Worm (Caenorhabditis elegans) whole organism, L4/young adult: Measurements from ENCODE around the gene nep-6.

Experiments used
- W03F9.2 ChIP-seq: fragments of 150-350 bp; optimal IDR thresholded peaks from 2 replicates; lab custom pipeline; 2014; ENCODE audit warnings: missing biosample characterization, missing genetic modification characterization
- dao-5 ChIP-seq: sonication (generic microtip); optimal IDR thresholded peaks from 2 replicates; lab custom pipeline; 2016; ENCODE audit warnings: missing genotype, missing genetic modification characterization, moderate library complexity, missing compliant biosample characterization
- him-1 ChIP-seq: sonication (generic microtip); optimal IDR thresholded peaks from 2 replicates; lab custom pipeline; 2016; ENCODE audit warnings: missing genotype, missing genetic modification reagents, missing genetic modification characterization, missing compliant biosample characterization

nep-6 gene

ce11 chrII:3402854-3403253 lies 13.8 kb upstream of the nep-6 start, which contains the start of gene nep-10:
nep-10 (minus strand) TSS chrII:3402954.
- TF ChIP-seq dao-5 = no peak
- no peak for TF ChIP-seq W03F9.2 (tag; lab: Kevin White, UChicago)
- no peak for TF ChIP-seq him-1

DNA sequence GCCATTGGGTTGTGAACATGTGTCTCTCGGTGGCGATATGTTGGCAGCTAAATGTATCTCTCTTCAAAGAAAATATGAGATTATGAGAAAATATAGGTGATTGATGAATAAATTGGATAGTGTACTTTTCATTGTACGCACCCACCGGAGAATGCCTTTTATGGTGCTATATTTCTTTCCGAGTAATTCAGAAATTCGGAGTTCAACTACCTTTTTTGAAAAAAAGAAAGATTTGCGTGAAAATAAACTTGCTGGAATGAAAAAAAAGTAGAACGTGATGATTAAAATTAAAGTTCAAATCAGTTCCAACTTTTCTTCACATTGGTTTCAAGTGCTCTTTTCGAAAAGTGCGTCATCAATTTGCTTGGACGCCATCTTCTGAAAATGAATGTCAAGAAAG lies 13.1 kb upstream of the nep-6 start, which contains the start of gene nep-8:
Gene nep-8, plus strand, starts transcription at position 301 of the 400 bp plus-strand sequence.
- TF ChIP-seq dao-5 = no peak
- no peak for TF ChIP-seq him-1
- no peak for TF ChIP-seq W03F9.2 (tag; lab: Kevin White, UChicago)

- no peak for TF ChIP-seq dao-5
- TF ChIP-seq W03F9.2 (tag; lab: Kevin White, UChicago) = no peak
- TF ChIP-seq him-1 = no peak
These were observed 2.2 kb upstream of the nep-6 start, which contains the start of the genes F18A12.7 and F18A12.2 for ce11 chrII:3414383-3414910. F18A12.7 (minus strand) TSS chrII:3414483. F18A12.2 (plus strand) TSS chrII:3414860.

- TF ChIP-seq W03F9.2 (tag; lab: Kevin White, UChicago) (no peak), dao-5 (no peak), him-1 (no peak)
These were observed 6.3 kb downstream of the nep-6 start for ce11 chrII:3422938-3423337.

DNA sequence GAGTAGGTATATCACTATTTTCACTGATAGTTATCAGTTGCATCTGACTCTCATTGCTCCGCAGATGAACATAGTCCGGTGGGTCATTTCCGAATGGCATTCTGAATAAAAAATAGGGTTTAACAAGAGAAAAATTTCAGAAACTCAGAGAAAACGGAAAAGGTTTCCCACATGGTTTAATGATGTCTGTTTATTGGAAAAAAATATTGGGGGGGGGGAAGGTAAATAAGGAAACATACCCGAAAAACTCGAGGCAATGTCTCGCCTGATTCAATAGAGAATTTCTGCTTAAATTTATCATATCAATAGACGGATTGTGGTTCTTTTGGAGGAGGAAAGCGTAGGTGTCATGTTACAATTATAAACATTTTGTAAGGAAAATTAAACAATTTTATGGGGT lies 8.8 kb downstream of the nep-6 start, which contains the start of gene nep-11:
Gene nep-11, minus strand, starts transcription at position 101 of the 400 bp plus-strand sequence.
- TF ChIP-seq dao-5 (no peak), W03F9.2 (tag; lab: Kevin White, UChicago) (no peak), him-1 (no peak)

DNA sequence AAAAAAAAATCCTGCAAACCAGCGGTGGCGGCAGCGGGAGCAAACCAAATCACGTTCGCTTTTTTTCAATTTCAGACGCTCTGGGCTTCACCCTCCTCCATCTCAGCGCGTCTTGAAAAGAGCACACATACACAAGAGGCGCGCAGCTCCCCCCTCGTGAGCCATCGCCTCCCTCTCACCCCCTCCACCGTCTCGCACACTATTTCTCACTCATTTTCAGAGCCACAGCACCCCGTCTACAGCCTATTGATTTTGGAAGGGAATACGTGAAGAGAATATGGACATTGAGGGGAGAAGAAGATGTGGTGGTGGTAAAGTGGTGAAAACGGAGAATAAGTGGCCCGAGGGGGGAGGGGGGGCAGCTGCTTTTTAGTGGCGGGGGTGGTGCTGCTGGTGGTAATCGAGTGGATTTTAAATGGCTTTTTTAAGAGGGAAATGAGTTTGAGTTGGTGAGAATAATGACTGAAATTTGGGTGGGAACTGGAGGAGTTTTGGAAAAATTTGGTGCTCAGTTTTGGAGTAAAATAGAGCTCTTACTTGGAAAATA lies 11.6 kb downstream of the nep-6 start:
- no peak for TF ChIP-seq W03F9.2 (tag; lab: Kevin White, UChicago)
- TF ChIP-seq him-1 = peak; percentile 84
- no peak for TF ChIP-seq dao-5

DNA sequence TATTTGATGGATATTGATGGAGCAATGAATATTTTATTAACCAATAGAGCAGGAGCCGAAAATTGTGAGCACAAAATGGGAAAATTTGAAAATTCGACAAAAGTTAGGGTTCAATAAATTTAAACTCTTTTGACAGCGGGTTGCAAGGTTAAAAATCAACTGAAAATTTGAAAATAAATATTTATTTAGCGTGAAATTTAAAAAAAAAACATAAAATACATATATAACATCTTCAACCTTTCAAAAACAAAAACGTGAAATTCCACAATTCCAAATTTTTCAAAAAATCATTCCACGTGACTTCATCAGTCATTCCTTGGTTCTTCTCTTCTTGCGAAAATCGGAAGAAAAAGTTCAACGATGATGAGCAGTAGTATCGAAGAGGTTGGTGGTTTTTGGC lies 12.8 kb downstream of the nep-6 start, which contains the start of gene C16C8.18:
Gene C16C8.18, plus strand, starts transcription at position 301 of the 400 bp plus-strand sequence.
- TF ChIP-seq W03F9.2 (tag; lab: Kevin White, UChicago) = no peak
- no peak for TF ChIP-seq him-1
- TF ChIP-seq dao-5 = no peak

DNA sequence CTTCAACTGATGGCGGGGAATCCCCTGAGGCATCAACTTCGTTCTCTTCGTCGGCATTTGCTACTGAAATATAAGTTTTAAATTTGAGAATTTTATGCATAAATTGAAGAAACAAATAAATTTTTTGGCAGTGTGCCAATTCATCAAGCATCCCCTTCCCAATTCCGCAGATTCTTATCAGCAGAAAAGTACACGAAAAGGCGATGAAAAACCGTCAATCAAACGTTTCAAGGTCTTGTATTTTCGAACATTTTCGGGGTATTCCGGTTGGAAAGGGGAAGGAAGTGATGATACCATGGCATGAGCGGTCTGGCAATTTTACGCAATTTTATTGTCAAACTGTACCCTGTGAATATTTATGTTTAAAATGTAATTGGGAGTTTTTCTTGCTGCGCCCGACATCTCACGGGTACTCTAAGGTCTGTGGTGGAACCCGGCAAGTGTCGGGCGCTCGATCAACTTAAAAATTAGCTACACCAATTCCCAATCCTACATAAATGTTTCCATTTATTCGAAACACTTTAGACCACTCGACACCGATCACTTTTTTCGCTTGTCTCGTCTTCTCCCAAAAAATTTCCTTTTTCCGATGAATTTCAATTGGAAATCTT lies 18.4 kb downstream of the nep-6 start:
- no peak for TF ChIP-seq dao-5
- TF ChIP-seq him-1 = no peak
- TF ChIP-seq W03F9.2 (tag; lab: Kevin White, UChicago) = no peak

- no peak for TF ChIP-seq dao-5
- no peak for TF ChIP-seq him-1
- no peak for TF ChIP-seq W03F9.2 (tag; lab: Kevin White, UChicago)
These were observed 19.8 kb downstream of the nep-6 start, which contains the start of gene skpo-2 for ce11 chrII:3436412-3436811. skpo-2 (minus strand) TSS chrII:3436512.

ce11 chrII:3437393-3437792 lies 20.8 kb downstream of the nep-6 start:
- TF ChIP-seq dao-5 (no peak), him-1 (no peak), W03F9.2 (tag; lab: Kevin White, UChicago) (no peak)

ce11 chrII:3438280-3438679 lies 21.7 kb downstream of the nep-6 start:
- TF ChIP-seq him-1 = no peak
- no peak for TF ChIP-seq W03F9.2 (tag; lab: Kevin White, UChicago)
- TF ChIP-seq dao-5 = no peak

ce11 chrII:3439244-3439698 lies 22.6 kb downstream of the nep-6 start:
- TF ChIP-seq him-1 (no peak), W03F9.2 (tag; lab: Kevin White, UChicago) (no peak), dao-5 (peak; percentile 73)

- TF ChIP-seq dao-5 (no peak), him-1 (no peak), W03F9.2 (tag; lab: Kevin White, UChicago) (no peak)
These were observed 23.4 kb downstream of the nep-6 start for ce11 chrII:3439842-3440640.

ce11 chrII:3440641-3440926 lies 24.0 kb downstream of the nep-6 start, which contains the start of gene C16C8.17:
C16C8.17 (plus strand) TSS chrII:3440827.
- TF ChIP-seq dao-5 (no peak), W03F9.2 (tag; lab: Kevin White, UChicago) (no peak), him-1 (no peak)
